Worm (Caenorhabditis elegans): Measurements from ENCODE around the gene C02F5.12.

- TF ChIP-seq nhr-111 (GFP tag; optimal IDR thresholded peaks at IDR 0.05) (no peak), D1046.2 (GFP tag; IDR thresholded peaks at IDR 0.05) (no peak), lin-15B (tag; optimal IDR thresholded peaks at IDR 0.05) (no peak), fos-1 (tag; optimal IDR thresholded peaks at IDR 0.05) (no peak), snpc-1.2 (GFP tag; IDR thresholded peaks at IDR 0.05) (no peak), fkh-10 (GFP tag; optimal IDR thresholded peaks at IDR 0.05) (no peak), mdt-29 (GFP tag; IDR thresholded peaks at IDR 0.05) (no peak), dpl-1 (GFP tag; optimal IDR thresholded peaks at IDR 0.05) (no peak), ceh-44 (GFP tag; IDR thresholded peaks at IDR 0.05) (no peak)
Observed at ce11 chrIII:8279567-8279966, 36.7 kb upstream of the C02F5.12 start.

Data from whole organism, L4 larva.